Fruit fly (Drosophila melanogaster) whole organism, embryonic: Measurements from ENCODE around the gene CG2964.

ENCODE experiments used
- C15 ChIP-seq: fragments of 200-800 bp; sonication (Bioruptor generic); IDR thresholded peaks from 3 replicates; pipeline ENCODE4 v1.3.6; 2022; ENCODE audit warnings: missing biosample characterization, missing genetic modification characterization
- CG10267 ChIP-seq: fragments of 200-800 bp; sonication (Bioruptor generic); optimal IDR thresholded peaks from 2 replicates; lab custom pipeline; 2018; ENCODE audit warnings: missing biosample characterization, mild to moderate bottlenecking, missing genetic modification characterization, moderate library complexity
- CG10654 ChIP-seq: fragments of 200-800 bp; sonication (Bioruptor generic); optimal IDR thresholded peaks from 2 replicates; lab custom pipeline; 2016; ENCODE audit warnings: missing biosample characterization, missing genetic modification characterization
- CG11247 ChIP-seq: fragments of 200-800 bp; sonication (Bioruptor generic); IDR thresholded peaks from 2 replicates; pipeline ENCODE4 v1.3.6; 2022; ENCODE audit warnings: missing biosample characterization, missing genetic modification characterization
- CG12744 ChIP-seq: fragments of 200-800 bp; sonication (Bioruptor generic); optimal IDR thresholded peaks from 2 replicates; lab custom pipeline; 2016; ENCODE audit warnings: missing biosample characterization, missing genetic modification characterization
- CG12942 ChIP-seq: fragments of 200-800 bp; sonication (Bioruptor generic); optimal IDR thresholded peaks from 3 replicates; lab custom pipeline; 2016; ENCODE audit warnings: missing biosample characterization, missing genetic modification characterization
- CG13624 ChIP-seq: fragments of 200-800 bp; sonication (Bioruptor generic); optimal IDR thresholded peaks from 2 replicates; lab custom pipeline; 2016; ENCODE audit warnings: missing biosample characterization, missing genetic modification characterization
- CG17385 ChIP-seq: fragments of 200-800 bp; sonication (Bioruptor generic); optimal IDR thresholded peaks from 3 replicates; lab custom pipeline; 2018; ENCODE audit warnings: missing biosample characterization, mild to moderate bottlenecking, missing genetic modification characterization
- CG2712 ChIP-seq: fragments of 200-800 bp; optimal IDR thresholded peaks from 3 replicates; lab custom pipeline; 2019; ENCODE audit warnings: missing biosample characterization, mild to moderate bottlenecking, missing genetic modification characterization, moderate library complexity
- CG30020 ChIP-seq: fragments of 200-800 bp; optimal IDR thresholded peaks from 2 replicates; lab custom pipeline; 2019; ENCODE audit warnings: missing biosample characterization, mild to moderate bottlenecking, missing genetic modification characterization, moderate library complexity
- CG3163 ChIP-seq: fragments of 200-800 bp; sonication (Bioruptor generic); optimal IDR thresholded peaks from 3 replicates; lab custom pipeline; 2016; ENCODE audit warnings: missing biosample characterization, missing genetic modification characterization
- CG32767 ChIP-seq: fragments of 200-800 bp; sonication (Bioruptor generic); IDR thresholded peaks from 2 replicates; pipeline ENCODE4 v1.3.6; 2022; ENCODE audit warnings: missing biosample characterization, missing genetic modification characterization
- CG4707 ChIP-seq: fragments of 200-800 bp; sonication (Bioruptor generic); optimal IDR thresholded peaks from 2 replicates; lab custom pipeline; 2018; ENCODE audit warnings: missing biosample characterization, mild to moderate bottlenecking, missing genetic modification characterization, moderate library complexity
- CG4854 ChIP-seq: fragments of 200-800 bp; sonication (Bioruptor generic); optimal IDR thresholded peaks from 2 replicates; lab custom pipeline; 2016; ENCODE audit warnings: missing biosample characterization, missing genetic modification characterization, inconsistent platforms
- CG6254 ChIP-seq: fragments of 200-800 bp; sonication (Bioruptor generic); optimal IDR thresholded peaks from 3 replicates; lab custom pipeline; 2017; ENCODE audit warnings: mild to moderate bottlenecking, missing biosample characterization, missing genetic modification reagents, missing genetic modification characterization
- CG6813 ChIP-seq: fragments of 200-800 bp; sonication (Bioruptor generic); optimal IDR thresholded peaks from 2 replicates; lab custom pipeline; 2017; ENCODE audit warnings: missing biosample characterization, missing genetic modification characterization, mild to moderate bottlenecking, moderate library complexity, missing genetic modification reagents
- CG7372 ChIP-seq: fragments of 200-800 bp; sonication (Bioruptor generic); IDR thresholded peaks from 2 replicates; pipeline ENCODE4 v1.3.6; 2022; ENCODE audit warnings: missing biosample characterization, missing genetic modification characterization
- CHES-1-like ChIP-seq: fragments of 200-800 bp; sonication (Bioruptor generic); optimal IDR thresholded peaks from 2 replicates; lab custom pipeline; 2016; ENCODE audit warnings: missing biosample characterization, missing genetic modification characterization
- CrebB ChIP-seq: fragments of 200-800 bp; sonication (Bioruptor generic); optimal IDR thresholded peaks from 3 replicates; lab custom pipeline; 2018; ENCODE audit warnings: missing biosample characterization, mild to moderate bottlenecking, missing genetic modification characterization
- D19B ChIP-seq: fragments of 200-800 bp; sonication (Bioruptor generic); optimal IDR thresholded peaks from 2 replicates; lab custom pipeline; 2017; ENCODE audit warnings: missing biosample characterization, mild to moderate bottlenecking, missing genetic modification characterization
- Hmr ChIP-seq: fragments of 200-800 bp; sonication (Bioruptor generic); optimal IDR thresholded peaks from 3 replicates; lab custom pipeline; 2017; ENCODE audit warnings: mild to moderate bottlenecking, missing biosample characterization, missing genetic modification reagents, missing genetic modification characterization
- Lim3 ChIP-seq: fragments of 200-800 bp; sonication (Bioruptor generic); IDR thresholded peaks from 2 replicates; pipeline ENCODE4 v1.3.6; 2022; ENCODE audit warnings: missing biosample characterization, missing genetic modification characterization
- Mad ChIP-seq: fragments of 200-800 bp; sonication (Bioruptor generic); optimal IDR thresholded peaks from 2 replicates; lab custom pipeline; 2016; ENCODE audit warnings: missing biosample characterization, missing genetic modification characterization
- Oaz ChIP-seq: fragments of 200-800 bp; sonication (Bioruptor generic); IDR thresholded peaks from 2 replicates; pipeline ENCODE4 v1.3.6; 2022; ENCODE audit warnings: missing biosample characterization, missing genetic modification characterization
- Oli ChIP-seq: fragments of 200-800 bp; sonication (Bioruptor generic); optimal IDR thresholded peaks from 2 replicates; lab custom pipeline; 2018; ENCODE audit warnings: missing biosample characterization, mild to moderate bottlenecking, missing genetic modification characterization, moderate library complexity
- Poxn ChIP-seq: fragments of 200-800 bp; sonication (Bioruptor generic); IDR thresholded peaks from 2 replicates; pipeline ENCODE4 v1.3.6; 2022; ENCODE audit warnings: missing biosample characterization, missing genetic modification characterization
- Rfx ChIP-seq: fragments of 200-800 bp; sonication (Bioruptor generic); IDR thresholded peaks from 2 replicates; pipeline ENCODE4 v1.3.6; 2022; ENCODE audit warnings: missing biosample characterization, missing genetic modification characterization
- Rx ChIP-seq: fragments of 200-800 bp; sonication (Bioruptor generic); IDR thresholded peaks from 2 replicates; pipeline ENCODE4 v1.3.6; 2022; ENCODE audit warnings: missing biosample characterization, missing genetic modification characterization
- Stat92E ChIP-seq, 3 experiments: fragments of >200 bp in 2 of 3; fragments of 200-800 bp in 1 of 3; sonication (Bioruptor generic) in 1 of 3; optimal IDR thresholded peaks; 2 replicates each; lab custom pipeline; 2017 to 2019; ENCODE audit warnings: missing biosample characterization in 3 of 3, missing genetic modification characterization in 3 of 3, mild to moderate bottlenecking in 1 of 3, moderate library complexity in 1 of 3
- Tbp ChIP-seq: fragments of >200 bp; optimal IDR thresholded peaks from 2 replicates; lab custom pipeline; 2018; ENCODE audit warnings: missing biosample characterization, missing genetic modification characterization
- Vsx1 ChIP-seq: fragments of 200-800 bp; sonication (Bioruptor generic); optimal IDR thresholded peaks from 2 replicates; lab custom pipeline; 2017; ENCODE audit warnings: missing biosample characterization, mild to moderate bottlenecking, missing genetic modification characterization, missing genetic modification reagents
- ac ChIP-seq: fragments of 200-800 bp; sonication (Bioruptor generic); optimal IDR thresholded peaks from 3 replicates; lab custom pipeline; 2017; ENCODE audit warnings: missing biosample characterization, mild to moderate bottlenecking, missing genetic modification characterization
- amos ChIP-seq: fragments of 200-800 bp; sonication (Bioruptor generic); IDR thresholded peaks from 2 replicates; pipeline ENCODE4 v1.3.6; 2022; ENCODE audit warnings: missing biosample characterization, missing genetic modification characterization; ENCODE audit not compliant: partially characterized antibody
- ara ChIP-seq: fragments of 200-800 bp; sonication (Bioruptor generic); IDR thresholded peaks from 2 replicates; pipeline ENCODE4 v1.3.6; 2022; ENCODE audit warnings: missing biosample characterization, missing genetic modification characterization
- br ChIP-seq: fragments of >200 bp; optimal IDR thresholded peaks from 2 replicates; lab custom pipeline; 2017
- da ChIP-seq: fragments of 200-800 bp; sonication (Bioruptor generic); optimal IDR thresholded peaks from 2 replicates; lab custom pipeline; 2016; ENCODE audit warnings: missing biosample characterization, missing genetic modification characterization
- dan ChIP-seq: fragments of 200-800 bp; sonication (Bioruptor generic); IDR thresholded peaks from 2 replicates; pipeline ENCODE4 v1.3.6; 2022; ENCODE audit warnings: missing biosample characterization, missing genetic modification characterization
- danr ChIP-seq: fragments of 200-800 bp; sonication (Bioruptor generic); IDR thresholded peaks from 2 replicates; pipeline ENCODE4 v1.3.6; 2022; ENCODE audit warnings: missing biosample characterization, missing genetic modification characterization
- fru ChIP-seq: fragments of >200 bp; optimal IDR thresholded peaks from 2 replicates; lab custom pipeline; 2017
- hkb ChIP-seq, 2 experiments: fragments of 200-800 bp in 1 of 2; fragments of >200 bp in 1 of 2; sonication (Bioruptor generic) in 1 of 2; IDR thresholded peaks in 1 of 2; optimal IDR thresholded peaks in 1 of 2; 2 replicates each; pipeline versions ENCODE4 v1.3.6 to Lab custom; 2017 to 2022; ENCODE audit warnings: missing biosample characterization in 1 of 2, missing genetic modification characterization in 1 of 2
- odd ChIP-seq: fragments of 200-800 bp; sonication (Bioruptor generic); optimal IDR thresholded peaks from 2 replicates; lab custom pipeline; 2017; ENCODE audit warnings: missing biosample characterization, mild to moderate bottlenecking, missing genetic modification characterization
- pb ChIP-seq: fragments of 200-800 bp; sonication (Bioruptor generic); optimal IDR thresholded peaks from 3 replicates; lab custom pipeline; 2016; ENCODE audit warnings: missing biosample characterization, missing genetic modification characterization
- pita ChIP-seq: fragments of 200-800 bp; sonication (Bioruptor generic); optimal IDR thresholded peaks from 2 replicates; lab custom pipeline; 2017; ENCODE audit warnings: missing biosample characterization, mild to moderate bottlenecking, missing genetic modification characterization
- psq ChIP-seq: fragments of 200-800 bp; sonication (Bioruptor generic); optimal IDR thresholded peaks from 2 replicates; lab custom pipeline; 2017; ENCODE audit warnings: missing biosample characterization, missing genetic modification characterization
- salm ChIP-seq: fragments of 200-800 bp; sonication (Bioruptor generic); optimal IDR thresholded peaks from 2 replicates; lab custom pipeline; 2018; ENCODE audit warnings: missing biosample characterization, mild to moderate bottlenecking, missing genetic modification characterization
- sens ChIP-seq: fragments of 200-800 bp; sonication (Bioruptor generic); peaks from one replicate; lab custom pipeline; 2016; ENCODE audit warnings: missing biosample characterization, missing genetic modification characterization
- slbo ChIP-seq: fragments of 200-800 bp; sonication (Bioruptor generic); IDR thresholded peaks from 2 replicates; pipeline ENCODE4 v1.3.6; 2022; ENCODE audit warnings: missing biosample characterization, missing genetic modification characterization
- so ChIP-seq: fragments of 200-800 bp; sonication (Bioruptor generic); IDR thresholded peaks from 3 replicates; pipeline ENCODE4 v1.3.6; 2022; ENCODE audit warnings: missing biosample characterization, missing genetic modification characterization
- sug ChIP-seq: fragments of 200-800 bp; optimal IDR thresholded peaks from 2 replicates; lab custom pipeline; 2019; ENCODE audit warnings: missing biosample characterization, mild to moderate bottlenecking, missing genetic modification characterization, moderate library complexity
- tap ChIP-seq: fragments of 200-800 bp; optimal IDR thresholded peaks from 3 replicates; lab custom pipeline; 2019; ENCODE audit warnings: missing biosample characterization, mild to moderate bottlenecking, missing genetic modification characterization, moderate library complexity
- tin ChIP-seq: fragments of 200-800 bp; sonication (Bioruptor generic); optimal IDR thresholded peaks from 3 replicates; lab custom pipeline; 2016; ENCODE audit warnings: missing biosample characterization, missing genetic modification characterization

The CG2964 gene

DNA sequence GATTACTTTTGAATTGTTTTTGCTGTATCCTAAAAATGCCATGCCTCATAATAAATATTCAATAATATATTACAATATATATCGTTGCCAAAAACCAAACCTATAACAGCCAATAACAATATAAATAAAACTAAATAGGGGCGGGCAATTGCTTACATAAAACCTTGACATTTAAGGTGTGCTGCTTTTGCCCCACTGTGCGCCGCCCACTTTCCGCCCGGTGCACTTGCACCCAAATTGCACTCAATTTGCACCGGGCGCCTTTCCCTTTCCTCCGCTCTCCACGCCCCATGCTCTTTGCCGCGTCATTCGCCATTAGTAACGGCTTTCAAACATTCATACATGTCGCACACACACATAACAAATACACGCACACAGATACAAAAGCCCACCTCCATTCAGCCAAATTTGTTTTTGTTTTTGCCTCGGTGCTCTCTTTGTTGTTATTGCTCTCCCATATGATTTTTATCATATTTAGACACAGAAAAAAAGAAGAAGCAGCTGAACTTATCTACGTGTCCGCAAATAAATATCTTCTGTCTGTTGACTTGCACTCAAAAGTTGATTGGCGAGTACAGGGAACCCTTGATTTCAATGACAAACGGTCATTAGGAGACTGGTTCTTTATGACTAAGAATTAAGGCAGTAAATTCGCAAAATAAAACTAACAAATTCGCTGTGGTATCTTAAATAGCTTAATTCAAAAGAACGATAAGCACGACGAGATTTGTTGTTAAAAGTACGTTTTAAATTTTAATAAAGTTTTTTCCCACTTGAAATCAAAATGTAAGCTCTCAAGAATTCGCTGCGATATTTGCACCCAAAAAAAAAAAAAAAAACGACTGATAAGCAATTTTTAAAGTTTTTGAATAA is 45.9 kb downstream of the CG2964 start (continued):
- TF ChIP-seq Oaz (GFP tag; lab: Robert Waterston, UW) (no peak), pita (GFP tag; lab: Kevin White, UChicago) (no peak), so (GFP tag; lab: Robert Waterston, UW) (peak; percentile 48; the same call in 1 of the 3 replicates), dan (no peak), psq (no peak), Stat92E (GFP tag; optimal IDR thresholded peaks at IDR 0.05; lab: Kevin White, UChicago) (no peak), Tbp (no peak), CG6813 (no peak), tin (peak; percentile 7), tap (tag; lab: Kevin White, UChicago) (peak; percentile 30), Vsx1 (no peak), br (lab: Kevin White, UChicago) (no peak), amos (no peak), CG7372 (GFP tag; lab: Robert Waterston, UW) (no peak), CG32767 (no peak), Mad (no peak), ara (no peak), Poxn (GFP tag; lab: Robert Waterston, UW) (no peak), pb (GFP tag; lab: Kevin White, UChicago) (no peak), CG12744 (GFP tag; lab: Kevin White, UChicago) (no peak), D19B (no peak), CG4854 (no peak), danr (GFP tag; lab: Robert Waterston, UW) (no peak), CG10654 (no peak), Hmr (GFP tag; lab: Kevin White, UChicago) (no peak), CG6254 (GFP tag; lab: Kevin White, UChicago) (peak; percentile 11), CG10267 (tag; lab: Kevin White, UChicago) (no peak), ac (GFP tag; lab: Kevin White, UChicago) (no peak), CG11247 (GFP tag; lab: Robert Waterston, UW) (no peak), sens (peak; percentile 70), CG4707 (no peak), Rx (no peak), fru (lab: Kevin White, UChicago) (no peak), CG12942 (GFP tag; lab: Kevin White, UChicago) (no peak), CG30020 (no peak), C15 (no peak), CrebB (tag; lab: Kevin White, UChicago) (no peak), odd (GFP tag; lab: Kevin White, UChicago) (no peak), Lim3 (GFP tag; lab: Robert Waterston, UW) (no peak), hkb (optimal IDR thresholded peaks at IDR 0.05; lab: Kevin White, UChicago) (no peak), hkb (GFP tag; IDR thresholded peaks at IDR 0.05; lab: Robert Waterston, UW) (no peak), CG2712 (tag; lab: Kevin White, UChicago) (peak; percentile 16), salm (tag; lab: Kevin White, UChicago) (no peak), Rfx (GFP tag; lab: Robert Waterston, UW) (0 out of 2 replicates have a peak, but pooled peaks have one; percentile 31), Oli (tag; lab: Kevin White, UChicago) (peak; percentile 33), CG3163 (GFP tag; lab: Kevin White, UChicago) (no peak), slbo (GFP tag; lab: Robert Waterston, UW) (no peak), sug (tag; lab: Kevin White, UChicago) (peak; percentile 44), CG17385 (GFP tag; lab: Kevin White, UChicago) (peak; percentile 86), CHES-1-like (GFP tag; lab: Kevin White, UChicago) (no peak), CG13624 (GFP tag; lab: Kevin White, UChicago) (no peak), da (GFP tag; lab: Kevin White, UChicago) (no peak)
